Worm (Caenorhabditis elegans) whole organism, midembryonic: Measurements from ENCODE around the gene srd-54.

Source experiments
- cog-1 ChIP-seq: sonication (generic microtip); optimal IDR thresholded peaks from 2 replicates; lab custom pipeline; 2016; ENCODE audit warnings: missing genetic modification characterization, missing compliant biosample characterization
- flt-1 ChIP-seq: fragments of 200-800 bp; sonication (Bioruptor generic); IDR thresholded peaks from 2 replicates; pipeline ENCODE4 v1.3.6; 2022; ENCODE audit warnings: missing genetic modification characterization, missing compliant biosample characterization
- med-1 ChIP-seq: sonication (generic microtip); optimal IDR thresholded peaks from 2 replicates; lab custom pipeline; 2017; ENCODE audit warnings: missing genetic modification characterization, mild to moderate bottlenecking, missing compliant biosample characterization, antibody characterized with exemption, missing genetic modification reagents; ENCODE audit not compliant: insufficient read depth
- tab-1 ChIP-seq: fragments of 200-800 bp; sonication (Bioruptor generic); IDR thresholded peaks from 2 replicates; pipeline ENCODE4 v1.3.6; 2022; ENCODE audit warnings: missing genetic modification characterization, missing compliant biosample characterization
- ztf-23 ChIP-seq: fragments of 200-800 bp; sonication (Bioruptor generic); IDR thresholded peaks from 2 replicates; pipeline ENCODE4 v1.3.6; 2022; ENCODE audit warnings: missing genetic modification reagents, missing genetic modification characterization, missing compliant biosample characterization
- ztf-29 ChIP-seq: fragments of 200-800 bp; sonication (Bioruptor generic); IDR thresholded peaks from 2 replicates; pipeline ENCODE4 v1.3.6; 2022; ENCODE audit warnings: missing genetic modification reagents, missing genetic modification characterization, missing compliant biosample characterization

DNA sequence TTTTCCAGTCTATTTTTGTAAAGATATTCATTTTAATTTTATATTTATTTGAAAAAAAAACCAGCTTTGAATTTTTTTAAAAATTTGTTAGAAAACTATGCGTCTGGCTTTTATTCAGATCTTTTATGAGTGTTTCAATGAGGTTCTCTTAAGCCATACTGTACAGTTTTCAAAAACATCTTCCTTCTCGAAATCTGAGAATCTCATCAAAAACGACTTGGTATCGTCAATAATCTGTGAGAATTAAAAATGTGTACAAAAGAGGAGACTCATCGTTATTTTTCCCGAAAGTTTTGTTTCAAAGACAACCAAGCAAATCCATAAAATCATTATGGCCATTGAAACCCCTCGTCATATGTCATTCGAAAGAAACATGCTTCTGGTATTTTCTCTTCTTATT is 26.8 kb downstream of the srd-54 start, which contains the start of gene D1022.2:
- TF ChIP-seq tab-1 (GFP tag; lab: Robert Waterston, UW) (no peak), flt-1 (GFP tag; lab: Robert Waterston, UW) (no peak), cog-1 (tag; lab: Kevin White, UChicago) (no peak), ztf-29 (GFP tag; lab: Robert Waterston, UW) (no peak), ztf-23 (GFP tag; lab: Robert Waterston, UW) (no peak), med-1 (no peak)
